Fruit fly (Drosophila melanogaster): ENCODE measurements around the gene mRpS21.

mRpS21 gene

DNA sequence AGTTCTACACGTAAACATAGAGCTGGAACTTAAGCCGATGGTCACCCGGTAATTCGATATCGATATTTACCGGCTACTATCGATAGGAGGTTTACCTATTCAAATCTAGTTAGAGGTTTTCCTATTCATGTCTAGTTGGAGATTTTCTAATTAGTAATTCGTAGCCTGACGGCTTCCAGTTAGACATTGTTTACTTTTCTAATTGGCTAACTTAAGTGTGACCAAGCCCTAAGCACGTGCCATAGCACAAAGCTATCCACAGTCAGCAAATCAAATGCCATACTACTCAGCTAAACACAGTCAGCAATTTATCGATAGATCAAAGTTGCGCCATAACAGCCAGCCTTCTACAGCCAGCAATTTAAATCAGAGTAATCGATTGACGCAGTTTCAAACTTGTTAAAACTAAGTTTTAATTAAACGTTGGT, 21.4 kb upstream of the mRpS21 start, which contains the start of gene Dpm3 (continued):
- TF ChIP-seq CG18262 (tag; optimal IDR thresholded peaks at IDR 0.05) (peak; percentile 9), CG7987 (GFP tag; optimal IDR thresholded peaks at IDR 0.05) (peak; percentile 9), bsh (GFP tag; optimal IDR thresholded peaks at IDR 0.05) (peak in 1 of 2 experiments; percentile 15), CG15514 (GFP tag; optimal IDR thresholded peaks at IDR 0.05) (peak; percentile 58), CG9817 (tag; optimal IDR thresholded peaks at IDR 0.05) (peak; percentile 40), CG30403 (GFP tag; optimal IDR thresholded peaks at IDR 0.05) (peak; percentile 19), CG4820 (GFP tag; optimal IDR thresholded peaks at IDR 0.05) (peak; percentile 17), ash1 (GFP tag; optimal IDR thresholded peaks at IDR 0.05) (no peak), Camta (GFP tag; optimal IDR thresholded peaks at IDR 0.05) (peak; percentile 60), NfI (GFP tag; optimal IDR thresholded peaks at IDR 0.05) (peak; percentile 38), fru (optimal IDR thresholded peaks at IDR 0.05) (no peak), kni (GFP tag; optimal IDR thresholded peaks at IDR 0.05) (no peak), CoRest (tag; optimal IDR thresholded peaks at IDR 0.05) (peak; percentile 76), CG13123 (GFP tag; optimal IDR thresholded peaks at IDR 0.05) (peak; percentile 38), hkb (optimal IDR thresholded peaks at IDR 0.05) (peak; percentile 62), hkb (GFP tag; IDR thresholded peaks at IDR 0.05) (no peak), Asciz (GFP tag; optimal IDR thresholded peaks at IDR 0.05) (no peak), Fer3 (tag; optimal IDR thresholded peaks at IDR 0.05) (no peak), CG17912 (GFP tag; optimal IDR thresholded peaks at IDR 0.05) (peak; percentile 51), ttk (GFP tag; IDR thresholded peaks at IDR 0.05) (no peak), CG10654 (GFP tag; optimal IDR thresholded peaks at IDR 0.05) (peak; percentile 8), Mad (GFP tag; optimal IDR thresholded peaks at IDR 0.05) (peak; percentile 70), H15 (GFP tag; IDR thresholded peaks at IDR 0.05) (no peak), CG16813 (GFP tag; IDR thresholded peaks at IDR 0.05; ENCODE audit: partially characterized antibody) (peak; percentile 89), hb (GFP tag; IDR thresholded peaks at IDR 0.05; ENCODE audit: partially characterized antibody) (peak; percentile 88), Myb (GFP tag; optimal IDR thresholded peaks at IDR 0.05) (peak; percentile 97), ro (GFP tag; IDR thresholded peaks at IDR 0.05) (no peak), exex (tag; optimal IDR thresholded peaks at IDR 0.05) (peak; percentile 15), sob (GFP tag; IDR thresholded peaks at IDR 0.05) (peak; percentile 56), CG9437 (GFP tag; optimal IDR thresholded peaks at IDR 0.05) (peak; percentile 98), CG1832 (GFP tag; optimal IDR thresholded peaks at IDR 0.05) (no peak), Scr (GFP tag; IDR thresholded peaks at IDR 0.05; ENCODE audit: partially characterized antibody) (peak; percentile 93), Antp (GFP tag; optimal IDR thresholded peaks at IDR 0.05) (peak; percentile 40), CG11504 (tag; optimal IDR thresholded peaks at IDR 0.05) (peak; percentile 63), CG2120 (GFP tag; optimal IDR thresholded peaks at IDR 0.05) (peak; percentile 58), Bteb2 (GFP tag; optimal IDR thresholded peaks at IDR 0.05) (no peak), CG1024 (GFP tag; IDR thresholded peaks at IDR 0.05) (no peak), CG7372 (GFP tag; IDR thresholded peaks at IDR 0.05) (no peak; the same call in 1 of the 2 replicates), CG13424 (tag; optimal IDR thresholded peaks at IDR 0.05) (peak; percentile 27), Trl (optimal IDR thresholded peaks at IDR 0.05) (peak in 1 of 2 experiments; percentile 8), Trl (GFP tag; optimal IDR thresholded peaks at IDR 0.05) (peak; percentile 41), CG15479 (GFP tag; optimal IDR thresholded peaks at IDR 0.05) (no peak), gce (GFP tag; IDR thresholded peaks at IDR 0.05) (no peak), Sry-β (GFP tag; optimal IDR thresholded peaks at IDR 0.05) (peak; percentile 31), Drgx (GFP tag; IDR thresholded peaks at IDR 0.05) (no peak), CG11085 (GFP tag; IDR thresholded peaks at IDR 0.05) (no peak), HLHmδ (GFP tag; optimal IDR thresholded peaks at IDR 0.05) (no peak), CG18011 (GFP tag; optimal IDR thresholded peaks at IDR 0.05) (peak; percentile 100), Abd-B (GFP tag; optimal IDR thresholded peaks at IDR 0.05) (peak; percentile 85), so (GFP tag; IDR thresholded peaks at IDR 0.05) (0 out of 3 replicates have a peak, but pooled peaks have one; percentile 22), row (GFP tag; IDR thresholded peaks at IDR 0.05) (peak; percentile 60)
